Worm (Caenorhabditis elegans): Measurements from ENCODE around the gene ZK721.3.

The ZK721.3 gene

DNA sequence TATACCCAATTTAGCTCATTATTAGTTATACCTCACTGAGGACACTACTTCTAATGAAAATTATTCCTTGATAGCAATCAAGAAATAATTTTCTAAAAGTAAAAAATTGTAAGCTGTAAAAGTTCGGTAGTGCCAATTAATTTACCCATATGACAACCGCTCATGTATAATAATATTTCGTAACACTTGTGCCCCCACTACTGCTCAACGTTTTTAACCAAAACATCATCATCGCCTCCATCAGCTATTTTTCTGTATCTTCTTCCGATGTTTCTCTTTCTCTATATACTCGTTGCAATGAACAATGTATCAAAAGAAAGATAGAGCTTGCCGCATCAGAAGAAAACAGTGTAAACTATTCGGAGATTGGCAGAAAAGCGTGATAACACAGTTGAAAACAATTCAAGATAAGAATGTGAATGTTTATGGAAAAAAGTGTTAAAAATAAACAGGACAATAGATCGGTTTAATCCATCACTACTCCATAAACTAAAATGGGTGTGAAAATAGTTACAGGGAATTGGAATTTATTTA, 3.4 kb downstream of the ZK721.3 start:
- TF ChIP-seq hmg-4 (GFP tag; optimal IDR thresholded peaks at IDR 0.05), result no peak
- no peak for TF ChIP-seq aly-1 (tag; optimal IDR thresholded peaks at IDR 0.05)
- TF ChIP-seq B0310.2 (tag; optimal IDR thresholded peaks at IDR 0.05), result no peak
- TF ChIP-seq pes-1 (GFP tag; IDR thresholded peaks at IDR 0.05), result no peak
- no peak for TF ChIP-seq hmbx-1 (tag; optimal IDR thresholded peaks at IDR 0.05)
- no peak for TF ChIP-seq ceh-13 (GFP tag; optimal IDR thresholded peaks at IDR 0.05)
- no peak for TF ChIP-seq F13C5.2 (tag; optimal IDR thresholded peaks at IDR 0.05)
- TF ChIP-seq ama-1 (optimal IDR thresholded peaks at IDR 0.05), result no peak
- TF ChIP-seq scrt-1 (GFP tag; IDR thresholded peaks at IDR 0.05), result no peak
- TF ChIP-seq tra-4 (tag; optimal IDR thresholded peaks at IDR 0.05), result no peak
- TF ChIP-seq ceh-36 (tag; optimal IDR thresholded peaks at IDR 0.05), result no peak
- no peak for TF ChIP-seq sea-1 (GFP tag; conservative IDR thresholded peaks at IDR 0.05)
- no peak for TF ChIP-seq flt-1 (GFP tag; IDR thresholded peaks at IDR 0.05)
- TF ChIP-seq tbx-37 (GFP tag; conservative IDR thresholded peaks at IDR 0.05), result no peak
- no peak for TF ChIP-seq ets-7 (tag; optimal IDR thresholded peaks at IDR 0.05)
- no peak for TF ChIP-seq hnd-1 (tag; optimal IDR thresholded peaks at IDR 0.05)
- TF ChIP-seq tbx-11 (GFP tag; IDR thresholded peaks at IDR 0.05), result no peak

DNA sequence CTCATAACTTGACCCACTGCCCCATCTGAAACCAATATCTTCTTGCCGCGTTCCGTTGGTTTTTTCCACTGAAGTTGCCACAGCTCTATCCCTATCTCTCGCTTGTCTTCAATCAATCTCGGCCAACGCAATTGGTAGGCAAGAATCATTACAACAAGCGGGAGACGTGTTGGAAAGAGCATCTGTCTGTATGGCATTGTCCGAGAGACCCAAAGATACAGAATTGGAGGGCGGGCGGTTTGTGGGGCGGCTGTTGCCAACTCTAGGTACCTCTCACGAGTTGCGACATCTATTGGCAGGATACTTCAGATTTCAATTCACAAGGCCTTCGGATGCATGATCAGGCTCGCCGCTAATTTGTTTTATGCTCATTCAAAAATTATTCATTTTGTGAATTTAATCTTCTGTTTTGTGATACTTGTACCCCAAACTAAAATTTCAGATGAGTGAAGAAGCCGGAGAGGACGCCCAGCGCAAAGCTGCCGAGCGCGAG, 4.7 kb downstream of the ZK721.3 start, which contains the start of gene unc-27:
Gene unc-27 (plus strand): TSS at position 443 of the 493 bp plus-strand sequence.
- TF ChIP-seq tbx-11 (GFP tag; IDR thresholded peaks at IDR 0.05) (no peak), flt-1 (GFP tag; IDR thresholded peaks at IDR 0.05) (no peak), F13C5.2 (tag; optimal IDR thresholded peaks at IDR 0.05) (no peak), ceh-13 (GFP tag; optimal IDR thresholded peaks at IDR 0.05) (no peak), scrt-1 (GFP tag; IDR thresholded peaks at IDR 0.05) (no peak), hmg-4 (GFP tag; optimal IDR thresholded peaks at IDR 0.05) (no peak), hmbx-1 (tag; optimal IDR thresholded peaks at IDR 0.05) (no peak), sea-1 (GFP tag; conservative IDR thresholded peaks at IDR 0.05) (no peak)

- no peak for TF ChIP-seq hnd-1 (tag; optimal IDR thresholded peaks at IDR 0.05)
These were observed 5.8 kb downstream of the ZK721.3 start for ce11 chrX:8790093-8790492.

DNA sequence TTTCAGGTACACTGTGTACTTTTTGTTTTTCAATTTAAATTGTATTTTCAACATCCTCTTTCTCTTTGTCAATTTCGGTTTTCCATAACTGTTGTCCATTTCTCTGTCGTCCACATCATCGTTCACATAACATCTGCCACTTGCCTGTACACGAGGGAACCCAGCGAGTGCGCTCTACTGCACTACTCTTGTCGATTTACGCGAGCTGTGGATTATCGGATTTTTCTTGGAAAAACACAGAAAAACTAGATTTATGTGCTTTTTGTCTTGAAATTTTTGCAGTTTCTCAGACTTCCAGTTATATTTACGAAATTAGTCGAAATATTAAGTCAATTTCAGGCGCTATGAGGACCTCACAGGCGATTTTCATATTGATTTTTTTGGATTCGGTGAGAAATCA, 7.5 kb downstream of the ZK721.3 start, which contains the start of gene chup-1:
Gene chup-1 (plus strand): TSS at position 340 of the 400 bp plus-strand sequence.
- TF ChIP-seq F13C5.2 (tag; optimal IDR thresholded peaks at IDR 0.05) (no peak), tbx-11 (GFP tag; IDR thresholded peaks at IDR 0.05) (no peak)

- TF ChIP-seq sea-1 (GFP tag; conservative IDR thresholded peaks at IDR 0.05) (0 out of 2 replicates have a peak, but pooled peaks have one; percentile 27), hnd-1 (tag; optimal IDR thresholded peaks at IDR 0.05) (no peak), scrt-1 (GFP tag; IDR thresholded peaks at IDR 0.05) (no peak), F13C5.2 (tag; optimal IDR thresholded peaks at IDR 0.05) (no peak), tra-4 (tag; optimal IDR thresholded peaks at IDR 0.05) (no peak), hmg-4 (GFP tag; optimal IDR thresholded peaks at IDR 0.05) (no peak), ceh-36 (tag; optimal IDR thresholded peaks at IDR 0.05) (no peak), pes-1 (GFP tag; IDR thresholded peaks at IDR 0.05) (peak; percentile 72), tbx-37 (GFP tag; conservative IDR thresholded peaks at IDR 0.05) (no peak), ama-1 (optimal IDR thresholded peaks at IDR 0.05) (no peak), hmbx-1 (tag; optimal IDR thresholded peaks at IDR 0.05) (no peak), B0310.2 (tag; optimal IDR thresholded peaks at IDR 0.05) (no peak), flt-1 (GFP tag; IDR thresholded peaks at IDR 0.05) (no peak), tbx-11 (GFP tag; IDR thresholded peaks at IDR 0.05) (no peak), aly-1 (tag; optimal IDR thresholded peaks at IDR 0.05) (no peak), ceh-13 (GFP tag; optimal IDR thresholded peaks at IDR 0.05) (no peak)
These were observed 12.5 kb downstream of the ZK721.3 start, which contains the start of gene R04E5.7 for ce11 chrX:8796699-8797282. TSS of gene R04E5.7 (minus strand) at chrX:8797262.

DNA sequence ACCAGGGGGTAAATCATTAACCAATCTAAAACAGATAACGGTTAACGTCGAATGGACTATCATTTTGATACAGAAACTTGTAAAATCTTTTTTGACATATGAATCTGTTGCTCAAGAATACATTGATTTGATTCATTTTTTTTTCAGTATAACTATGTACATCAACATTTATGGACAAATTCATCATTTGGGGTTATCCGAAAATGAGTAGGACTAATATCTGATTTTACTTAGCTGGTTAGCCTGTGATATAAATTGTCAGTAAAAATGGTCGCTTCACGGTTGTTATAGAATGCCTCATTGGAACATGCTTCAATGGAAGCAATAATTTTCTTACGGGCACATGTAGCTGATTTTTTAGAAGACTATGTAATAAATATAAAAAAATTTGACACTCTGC, 13.3 kb downstream of the ZK721.3 start:
- no peak for TF ChIP-seq pes-1 (GFP tag; IDR thresholded peaks at IDR 0.05)
- TF ChIP-seq sea-1 (GFP tag; conservative IDR thresholded peaks at IDR 0.05), result no peak
- TF ChIP-seq ceh-13 (GFP tag; optimal IDR thresholded peaks at IDR 0.05), result no peak
- no peak for TF ChIP-seq hnd-1 (tag; optimal IDR thresholded peaks at IDR 0.05)
- TF ChIP-seq aly-1 (tag; optimal IDR thresholded peaks at IDR 0.05), result no peak
- TF ChIP-seq B0310.2 (tag; optimal IDR thresholded peaks at IDR 0.05), result no peak
- no peak for TF ChIP-seq hmbx-1 (tag; optimal IDR thresholded peaks at IDR 0.05)
- no peak for TF ChIP-seq tbx-37 (GFP tag; conservative IDR thresholded peaks at IDR 0.05)

- TF ChIP-seq ceh-13 (GFP tag; optimal IDR thresholded peaks at IDR 0.05), result no peak
- no peak for TF ChIP-seq hmbx-1 (tag; optimal IDR thresholded peaks at IDR 0.05)
- no peak for TF ChIP-seq aly-1 (tag; optimal IDR thresholded peaks at IDR 0.05)
These were observed 15.6 kb downstream of the ZK721.3 start for ce11 chrX:8799925-8800324.

- TF ChIP-seq hmg-4 (GFP tag; optimal IDR thresholded peaks at IDR 0.05) (no peak), scrt-1 (GFP tag; IDR thresholded peaks at IDR 0.05) (no peak), ceh-36 (tag; optimal IDR thresholded peaks at IDR 0.05) (no peak), sea-1 (GFP tag; conservative IDR thresholded peaks at IDR 0.05) (no peak), hnd-1 (tag; optimal IDR thresholded peaks at IDR 0.05) (no peak), tbx-37 (GFP tag; conservative IDR thresholded peaks at IDR 0.05) (no peak), F13C5.2 (tag; optimal IDR thresholded peaks at IDR 0.05) (no peak), hmbx-1 (tag; optimal IDR thresholded peaks at IDR 0.05) (no peak), flt-1 (GFP tag; IDR thresholded peaks at IDR 0.05) (no peak), tbx-11 (GFP tag; IDR thresholded peaks at IDR 0.05) (no peak), ceh-13 (GFP tag; optimal IDR thresholded peaks at IDR 0.05) (no peak), aly-1 (tag; optimal IDR thresholded peaks at IDR 0.05) (no peak), pes-1 (GFP tag; IDR thresholded peaks at IDR 0.05) (no peak)
These were observed 16.0 kb downstream of the ZK721.3 start for ce11 chrX:8800355-8800754.
